Fruit fly (Drosophila melanogaster) whole organism, embryonic: ENCODE measurements around the gene CG33172.

Experiments
- ATbp ChIP-seq: fragments of 200-800 bp; sonication (Bioruptor generic); optimal IDR thresholded peaks from 2 replicates; lab custom pipeline; 2017; ENCODE audit warnings: missing biosample characterization, mild to moderate bottlenecking, missing genetic modification characterization, missing genetic modification reagents
- Atf6 ChIP-seq: fragments of 200-800 bp; sonication (Bioruptor generic); IDR thresholded peaks from 2 replicates; pipeline ENCODE4 v1.3.6; 2022; ENCODE audit warnings: missing biosample characterization, missing genetic modification characterization
- Blimp-1 ChIP-seq: fragments of 200-800 bp; sonication (Bioruptor generic); optimal IDR thresholded peaks from 3 replicates; lab custom pipeline; 2018; ENCODE audit warnings: missing biosample characterization, missing genetic modification characterization, mild to moderate bottlenecking, moderate library complexity, missing genetic modification reagents
- CG10147 ChIP-seq: fragments of 200-800 bp; sonication (Bioruptor generic); optimal IDR thresholded peaks from 2 replicates; lab custom pipeline; 2019; ENCODE audit warnings: missing biosample characterization, mild to moderate bottlenecking, missing genetic modification characterization, moderate library complexity
- CG1024 ChIP-seq: fragments of 200-800 bp; sonication (Bioruptor generic); IDR thresholded peaks from 2 replicates; pipeline ENCODE4 v1.3.6; 2022; ENCODE audit warnings: missing biosample characterization, missing genetic modification characterization
- CG12391 ChIP-seq: fragments of 200-800 bp; sonication (Bioruptor generic); optimal IDR thresholded peaks from 3 replicates; lab custom pipeline; 2018; ENCODE audit warnings: missing biosample characterization, mild to moderate bottlenecking, missing genetic modification characterization, moderate library complexity
- CG12769 ChIP-seq: fragments of 200-800 bp; sonication (Bioruptor generic); optimal IDR thresholded peaks from 2 replicates; lab custom pipeline; 2019; ENCODE audit warnings: missing biosample characterization, mild to moderate bottlenecking, missing genetic modification characterization, moderate library complexity
- CG15073 ChIP-seq: fragments of 200-800 bp; sonication (Bioruptor generic); optimal IDR thresholded peaks from 2 replicates; lab custom pipeline; 2016; ENCODE audit warnings: missing biosample characterization, missing genetic modification characterization
- CG2678 ChIP-seq: fragments of 200-800 bp; sonication (Bioruptor generic); optimal IDR thresholded peaks from 3 replicates; lab custom pipeline; 2019; ENCODE audit warnings: missing biosample characterization, mild to moderate bottlenecking, missing genetic modification characterization, moderate library complexity
- CG3163 ChIP-seq: fragments of 200-800 bp; sonication (Bioruptor generic); optimal IDR thresholded peaks from 3 replicates; lab custom pipeline; 2016; ENCODE audit warnings: missing biosample characterization, missing genetic modification characterization
- CG6272 ChIP-seq: fragments of 200-800 bp; sonication (Bioruptor generic); IDR thresholded peaks from 2 replicates; pipeline ENCODE4 v1.3.6; 2022; ENCODE audit warnings: missing biosample characterization, missing genetic modification characterization
- CG7928 ChIP-seq: fragments of 200-800 bp; sonication (Bioruptor generic); optimal IDR thresholded peaks from 2 replicates; lab custom pipeline; 2017; ENCODE audit warnings: missing biosample characterization, mild to moderate bottlenecking, missing genetic modification characterization
- CG8388 ChIP-seq: fragments of 200-800 bp; sonication (Bioruptor generic); optimal IDR thresholded peaks from 2 replicates; lab custom pipeline; 2019; ENCODE audit warnings: missing biosample characterization, mild to moderate bottlenecking, missing genetic modification characterization, moderate library complexity
- CG9817 ChIP-seq: fragments of 200-800 bp; sonication (Bioruptor generic); optimal IDR thresholded peaks from 2 replicates; lab custom pipeline; 2018; ENCODE audit warnings: missing biosample characterization, mild to moderate bottlenecking, missing genetic modification characterization, moderate library complexity
- CG9932 ChIP-seq: fragments of 200-800 bp; sonication (Bioruptor generic); IDR thresholded peaks from 2 replicates; pipeline ENCODE4 v1.3.6; 2022; ENCODE audit warnings: missing biosample characterization, missing genetic modification characterization
- CrebB ChIP-seq: fragments of 200-800 bp; sonication (Bioruptor generic); optimal IDR thresholded peaks from 3 replicates; lab custom pipeline; 2018; ENCODE audit warnings: missing biosample characterization, mild to moderate bottlenecking, missing genetic modification characterization
- D19B ChIP-seq: fragments of 200-800 bp; sonication (Bioruptor generic); optimal IDR thresholded peaks from 2 replicates; lab custom pipeline; 2017; ENCODE audit warnings: missing biosample characterization, mild to moderate bottlenecking, missing genetic modification characterization
- Dp ChIP-seq: fragments of 200-800 bp; sonication (Bioruptor generic); optimal IDR thresholded peaks from 2 replicates; lab custom pipeline; 2018; ENCODE audit warnings: missing biosample characterization, mild to moderate bottlenecking, missing genetic modification characterization, moderate library complexity
- Ets65A ChIP-seq: fragments of 200-800 bp; sonication (Bioruptor generic); peaks from one replicate; lab custom pipeline; 2016; ENCODE audit warnings: missing biosample characterization, missing genetic modification characterization
- Gsc ChIP-seq: fragments of 200-800 bp; sonication (Bioruptor generic); IDR thresholded peaks from 2 replicates; pipeline ENCODE4 v1.3.6; 2022; ENCODE audit warnings: missing biosample characterization, missing genetic modification characterization
- Hand ChIP-seq: fragments of 200-800 bp; sonication (Bioruptor generic); optimal IDR thresholded peaks from 2 replicates; lab custom pipeline; 2017; ENCODE audit warnings: mild to moderate bottlenecking, missing biosample characterization, missing genetic modification reagents, missing genetic modification characterization
- Hr51 ChIP-seq, 2 experiments: fragments of 200-800 bp; sonication (Bioruptor generic); optimal IDR thresholded peaks; 2 replicates in 1 of 2; 3 replicates in 1 of 2; lab custom pipeline; 2016 to 2018; ENCODE audit warnings: missing biosample characterization in 2 of 2, missing genetic modification characterization in 2 of 2, mild to moderate bottlenecking in 1 of 2, moderate library complexity in 1 of 2
- MBD-R2 ChIP-seq: fragments of 200-800 bp; sonication (Bioruptor generic); IDR thresholded peaks from 2 replicates; pipeline ENCODE4 v1.3.6; 2022; ENCODE audit warnings: missing biosample characterization, missing genetic modification characterization
- MTF-1 ChIP-seq: fragments of 200-800 bp; sonication (Bioruptor generic); optimal IDR thresholded peaks from 2 replicates; lab custom pipeline; 2018; ENCODE audit warnings: missing biosample characterization, mild to moderate bottlenecking, missing genetic modification characterization, borderline replicate concordance
- Opbp ChIP-seq: fragments of 200-800 bp; sonication (Bioruptor generic); IDR thresholded peaks from 3 replicates; pipeline ENCODE4 v1.3.6; 2022; ENCODE audit warnings: missing biosample characterization, missing genetic modification characterization; ENCODE audit not compliant: partially characterized antibody
- Sin3A ChIP-seq: fragments of >200 bp; optimal IDR thresholded peaks from 2 replicates; lab custom pipeline; 2018
- cad ChIP-seq: fragments of >200 bp; optimal IDR thresholded peaks from 2 replicates; lab custom pipeline; 2017; ENCODE audit warnings: missing biosample characterization, missing genetic modification characterization
- chinmo ChIP-seq: fragments of 200-800 bp; sonication (Bioruptor generic); IDR thresholded peaks from 4 replicates; pipeline ENCODE4 v1.3.6; 2022; ENCODE audit warnings: missing biosample characterization, missing genetic modification characterization; ENCODE audit not compliant: partially characterized antibody
- chm ChIP-seq: fragments of 200-800 bp; sonication (Bioruptor generic); IDR thresholded peaks from 2 replicates; pipeline ENCODE4 v1.3.6; 2022; ENCODE audit warnings: missing biosample characterization, missing genetic modification characterization
- dimm ChIP-seq: fragments of 200-800 bp; sonication (Bioruptor generic); IDR thresholded peaks from 2 replicates; pipeline ENCODE4 v1.3.6; 2022; ENCODE audit warnings: missing biosample characterization, missing genetic modification characterization
- fd102C ChIP-seq: fragments of 200-800 bp; sonication (Bioruptor generic); optimal IDR thresholded peaks from 2 replicates; lab custom pipeline; 2018; ENCODE audit warnings: missing biosample characterization, mild to moderate bottlenecking, missing genetic modification characterization, moderate library complexity
- klu ChIP-seq: fragments of 200-800 bp; sonication (Bioruptor generic); IDR thresholded peaks from 2 replicates; pipeline ENCODE4 v1.3.6; 2022; ENCODE audit warnings: missing biosample characterization, missing genetic modification characterization
- mirr ChIP-seq: fragments of 200-800 bp; sonication (Bioruptor generic); optimal IDR thresholded peaks from 3 replicates; lab custom pipeline; 2018; ENCODE audit warnings: missing biosample characterization, mild to moderate bottlenecking, missing genetic modification characterization
- nerfin-2 ChIP-seq: fragments of 200-800 bp; sonication (Bioruptor generic); IDR thresholded peaks from 2 replicates; pipeline ENCODE4 v1.3.6; 2022; ENCODE audit warnings: missing biosample characterization, missing genetic modification characterization; ENCODE audit not compliant: partially characterized antibody
- pfk ChIP-seq: fragments of 200-800 bp; sonication (Bioruptor generic); optimal IDR thresholded peaks from 2 replicates; lab custom pipeline; 2018; ENCODE audit warnings: missing biosample characterization, mild to moderate bottlenecking, missing genetic modification characterization, moderate library complexity
- psq ChIP-seq: fragments of 200-800 bp; sonication (Bioruptor generic); optimal IDR thresholded peaks from 2 replicates; lab custom pipeline; 2017; ENCODE audit warnings: missing biosample characterization, missing genetic modification characterization
- slp2 ChIP-seq: fragments of 200-800 bp; sonication (Bioruptor generic); optimal IDR thresholded peaks from 2 replicates; lab custom pipeline; 2016; ENCODE audit warnings: missing biosample characterization, missing genetic modification characterization
- ssp ChIP-seq: fragments of 200-800 bp; sonication (Bioruptor generic); IDR thresholded peaks from 2 replicates; pipeline ENCODE4 v1.3.6; 2022; ENCODE audit warnings: missing biosample characterization, missing genetic modification characterization
- tna ChIP-seq: fragments of 200-800 bp; sonication (Bioruptor generic); IDR thresholded peaks from 2 replicates; pipeline ENCODE4 v1.3.6; 2022; ENCODE audit warnings: missing biosample characterization, missing genetic modification characterization; ENCODE audit not compliant: partially characterized antibody
- wor ChIP-seq: fragments of 200-800 bp; sonication (Bioruptor generic); IDR thresholded peaks from 2 replicates; pipeline ENCODE4 v1.3.6; 2022; ENCODE audit warnings: missing biosample characterization, missing genetic modification characterization

CG33172 gene

DNA sequence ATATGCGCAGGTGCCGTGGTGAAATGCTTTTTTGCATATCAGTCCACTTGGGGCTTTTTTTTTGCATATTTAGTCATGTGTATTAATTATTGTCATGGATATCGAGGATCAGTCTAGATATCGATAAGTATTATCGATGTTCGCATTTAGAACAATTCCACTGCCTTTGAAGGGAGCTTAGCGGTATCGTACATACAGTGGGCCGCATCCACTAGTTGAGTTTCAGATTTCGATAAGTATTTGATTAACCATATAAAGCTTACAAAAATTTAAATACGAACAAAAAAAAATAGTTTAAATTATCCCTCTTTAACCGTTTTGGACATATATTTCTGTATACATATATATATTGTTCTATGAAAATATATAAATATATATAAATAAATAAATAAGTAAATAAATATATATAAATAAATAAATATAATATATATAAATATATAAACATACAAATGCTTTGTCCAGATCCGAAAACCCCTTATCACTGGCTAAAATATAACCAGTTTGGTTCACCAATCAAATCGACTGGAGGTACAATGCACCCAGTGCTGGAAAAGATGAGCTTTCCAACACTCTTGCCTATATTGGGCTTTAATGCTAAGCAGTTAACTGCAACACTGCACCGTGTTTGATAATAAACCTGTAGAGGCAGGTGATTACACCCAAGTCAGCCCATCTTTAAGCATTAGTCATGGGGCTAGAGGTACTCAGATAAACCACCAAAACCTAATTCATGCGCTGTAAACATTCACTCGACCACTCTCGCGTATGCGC, 33.6 kb downstream of the CG33172 start (continued):
- no peak for TF ChIP-seq CG10147 (GFP tag; lab: Kevin White, UChicago)
- TF ChIP-seq Opbp (GFP tag; lab: Robert Waterston, UW) = peak; percentile 88; the same call in 2 of the 3 replicates
- peak; percentile 72 for TF ChIP-seq ssp (GFP tag; lab: Robert Waterston, UW)
- no peak for TF ChIP-seq slp2 (GFP tag; lab: Kevin White, UChicago)
- no peak for TF ChIP-seq D19B
- TF ChIP-seq Gsc (GFP tag; lab: Robert Waterston, UW) = no peak
- no peak for TF ChIP-seq CG3163 (GFP tag; lab: Kevin White, UChicago)
- TF ChIP-seq Dp = no peak
- no peak for TF ChIP-seq chm (GFP tag; lab: Robert Waterston, UW)
- TF ChIP-seq CG15073 (GFP tag; lab: Kevin White, UChicago) = no peak
- no peak for TF ChIP-seq psq
- TF ChIP-seq CG2678 (tag; lab: Kevin White, UChicago) = peak; percentile 48
- peak; percentile 65; the same call in 2 of the 4 replicates for TF ChIP-seq chinmo (GFP tag; lab: Robert Waterston, UW)
- peak; percentile 58 for TF ChIP-seq Ets65A (GFP tag; lab: Kevin White, UChicago)
- no peak for TF ChIP-seq fd102C (GFP tag; lab: Kevin White, UChicago)
- TF ChIP-seq Hand = no peak
- TF ChIP-seq CrebB = no peak
- no peak for TF ChIP-seq wor (GFP tag; lab: Robert Waterston, UW)
- peak; percentile 32 for TF ChIP-seq CG8388 (GFP tag; lab: Kevin White, UChicago)
- TF ChIP-seq CG7928 (GFP tag; lab: Kevin White, UChicago) = no peak
- TF ChIP-seq Sin3A (lab: Kevin White, UChicago) = no peak
- no peak for TF ChIP-seq cad
- peak; percentile 62 for TF ChIP-seq CG9932 (GFP tag; lab: Robert Waterston, UW)
- TF ChIP-seq CG12769 (tag; lab: Kevin White, UChicago) = no peak
- TF ChIP-seq Blimp-1 (GFP tag; lab: Kevin White, UChicago) = no peak
- TF ChIP-seq mirr (GFP tag; lab: Kevin White, UChicago) = no peak
- no peak for TF ChIP-seq MTF-1 (GFP tag; lab: Kevin White, UChicago)
- TF ChIP-seq CG6272 (GFP tag; lab: Robert Waterston, UW) = no peak
- no peak for TF ChIP-seq dimm
- TF ChIP-seq CG9817 = no peak
- peak; percentile 34 for TF ChIP-seq CG12391 (tag; lab: Kevin White, UChicago)
- peak; percentile 29 for TF ChIP-seq ATbp (GFP tag; lab: Kevin White, UChicago)
- peak; percentile 44 for TF ChIP-seq MBD-R2 (GFP tag; lab: Robert Waterston, UW)
- TF ChIP-seq klu (GFP tag; lab: Robert Waterston, UW) = no peak
- TF ChIP-seq Hr51 (GFP tag; optimal IDR thresholded peaks at IDR 0.05; lab: Kevin White, UChicago) = peak in 1 of 2 experiments; percentile 30
- peak; percentile 38; the same call in 1 of the 2 replicates for TF ChIP-seq tna (GFP tag; lab: Robert Waterston, UW)
- no peak for TF ChIP-seq pfk
- TF ChIP-seq CG1024 (GFP tag; lab: Robert Waterston, UW) = 0 out of 2 replicates have a peak, but pooled peaks have one; percentile 25
- TF ChIP-seq Atf6 (GFP tag; lab: Robert Waterston, UW) = no peak
- TF ChIP-seq nerfin-2 (GFP tag; lab: Robert Waterston, UW) = peak; percentile 53; the same call in 1 of the 2 replicates
- TF ChIP-seq, all 482 proteins: peak for 126
